Worm (Caenorhabditis elegans) whole organism, L2 larva: ENCODE data around the gene F47B8.5.

Experiments used
- C34F6.9 ChIP-seq: fragments of 150-350 bp; optimal IDR thresholded peaks from 2 replicates; lab custom pipeline; 2014; ENCODE audit warnings: missing biosample characterization, missing genetic modification characterization
- F13H6.1 ChIP-seq: sonication (generic microtip); optimal IDR thresholded peaks from 2 replicates; lab custom pipeline; 2016; ENCODE audit warnings: missing genetic modification characterization, missing compliant biosample characterization
- ZK546.5 ChIP-seq: sonication (generic microtip); optimal IDR thresholded peaks from 2 replicates; lab custom pipeline; 2017; ENCODE audit warnings: missing biosample characterization, missing genetic modification characterization
- alr-1 ChIP-seq: fragments of 150-350 bp; optimal IDR thresholded peaks from 2 replicates; lab custom pipeline; 2014; ENCODE audit warnings: missing biosample characterization, missing genetic modification characterization
- ama-1 ChIP-seq: fragments of 150-350 bp; optimal IDR thresholded peaks from 2 replicates; lab custom pipeline; 2018; ENCODE audit warnings: inconsistent platforms
- blmp-1 ChIP-seq: sonication (generic microtip); optimal IDR thresholded peaks from 2 replicates; lab custom pipeline; 2017; ENCODE audit warnings: missing genetic modification characterization, mild to moderate bottlenecking, missing compliant biosample characterization, antibody characterized with exemption, moderate library complexity; ENCODE audit not compliant: insufficient read depth
- ceh-16 ChIP-seq: fragments of 150-350 bp; optimal IDR thresholded peaks from 2 replicates; lab custom pipeline; 2014; ENCODE audit warnings: missing biosample characterization, missing genetic modification characterization
- dmd-4 ChIP-seq: sonication (generic microtip); optimal IDR thresholded peaks from 2 replicates; lab custom pipeline; 2017; ENCODE audit warnings: missing biosample characterization, missing genetic modification characterization
- elt-1 ChIP-seq: fragments of 150-350 bp; optimal IDR thresholded peaks from 2 replicates; lab custom pipeline; 2014; ENCODE audit warnings: missing biosample characterization, missing genetic modification characterization
- elt-3 ChIP-seq: sonication (generic microtip); optimal IDR thresholded peaks from 2 replicates; lab custom pipeline; 2017; ENCODE audit warnings: missing biosample characterization, missing genetic modification characterization
- fos-1 ChIP-seq: fragments of 150-350 bp; optimal IDR thresholded peaks from 2 replicates; lab custom pipeline; 2014; ENCODE audit warnings: missing biosample characterization, missing genetic modification characterization
- gmeb-1 ChIP-seq: fragments of 150-350 bp; optimal IDR thresholded peaks from 2 replicates; lab custom pipeline; 2014; ENCODE audit warnings: missing biosample characterization, missing genetic modification characterization
- lin-13 ChIP-seq: fragments of 150-350 bp; optimal IDR thresholded peaks from 2 replicates; lab custom pipeline; 2014; ENCODE audit warnings: missing biosample characterization, missing genetic modification reagents, missing genetic modification characterization
- mab-5 ChIP-seq: fragments of 150-350 bp; optimal IDR thresholded peaks from 2 replicates; lab custom pipeline; 2014; ENCODE audit warnings: missing biosample characterization, missing genetic modification characterization
- mbf-1 ChIP-seq: sonication (generic microtip); optimal IDR thresholded peaks from 2 replicates; lab custom pipeline; 2017; ENCODE audit warnings: missing biosample characterization, missing genetic modification characterization
- mdl-1 ChIP-seq, 2 experiments: fragments of 150-350 bp in 1 of 2; sonication (generic microtip) in 1 of 2; optimal IDR thresholded peaks; 2 replicates each; lab custom pipeline; 2017; ENCODE audit warnings: missing biosample characterization in 2 of 2, missing genetic modification characterization in 2 of 2
- nhr-10 ChIP-seq: sonication (generic microtip); optimal IDR thresholded peaks from 2 replicates; lab custom pipeline; 2017; ENCODE audit warnings: missing biosample characterization, missing genetic modification characterization
- nhr-11 ChIP-seq: fragments of 150-350 bp; optimal IDR thresholded peaks from 2 replicates; lab custom pipeline; 2014; ENCODE audit warnings: missing biosample characterization, missing genetic modification characterization
- nhr-21 ChIP-seq: fragments of 150-350 bp; optimal IDR thresholded peaks from 2 replicates; lab custom pipeline; 2014; ENCODE audit warnings: missing biosample characterization, missing genetic modification characterization
- nhr-23 ChIP-seq: fragments of 150-350 bp; optimal IDR thresholded peaks from 2 replicates; lab custom pipeline; 2014; ENCODE audit warnings: missing biosample characterization, missing genetic modification reagents, missing genetic modification characterization
- nhr-237 ChIP-seq: fragments of 150-350 bp; optimal IDR thresholded peaks from 2 replicates; lab custom pipeline; 2014; ENCODE audit warnings: missing biosample characterization, missing genetic modification characterization
- nhr-25 ChIP-seq: fragments of 150-350 bp; sonication (generic microtip); optimal IDR thresholded peaks from 3 replicates; lab custom pipeline; 2014; ENCODE audit warnings: missing biosample characterization, missing genetic modification characterization
- sem-4 ChIP-seq: fragments of 150-350 bp; optimal IDR thresholded peaks from 2 replicates; lab custom pipeline; 2014; ENCODE audit warnings: missing biosample characterization, missing genetic modification reagents, missing genetic modification characterization
- skn-1 ChIP-seq: sonication (generic microtip); optimal IDR thresholded peaks from 2 replicates; lab custom pipeline; 2017; ENCODE audit warnings: missing biosample characterization, missing genetic modification characterization
- sma-9 ChIP-seq, 2 experiments: fragments of 150-350 bp in 1 of 2; sonication (generic microtip) in 1 of 2; optimal IDR thresholded peaks; 2 replicates each; lab custom pipeline; 2014 to 2016; ENCODE audit warnings: missing genetic modification characterization in 2 of 2, mild to moderate bottlenecking in 1 of 2, missing biosample characterization in 1 of 2, missing compliant biosample characterization in 1 of 2, missing genetic modification reagents in 1 of 2, moderate library complexity in 1 of 2
- snpc-4 ChIP-seq: fragments of 150-350 bp; optimal IDR thresholded peaks from 2 replicates; lab custom pipeline; 2014; ENCODE audit warnings: missing biosample characterization, missing genetic modification characterization
- unc-39 ChIP-seq: fragments of 150-350 bp; optimal IDR thresholded peaks from 2 replicates; lab custom pipeline; 2014; ENCODE audit warnings: missing biosample characterization, missing genetic modification characterization
- unc-55 ChIP-seq: fragments of 150-350 bp; sonication (generic microtip); optimal IDR thresholded peaks from 3 replicates; lab custom pipeline; 2014; ENCODE audit warnings: missing biosample characterization, missing genetic modification reagents, missing genetic modification characterization
- unc-62 ChIP-seq: fragments of 150-350 bp; optimal IDR thresholded peaks from 2 replicates; lab custom pipeline; 2014; ENCODE audit warnings: missing biosample characterization, missing genetic modification reagents, missing genetic modification characterization
- zag-1 ChIP-seq: fragments of 150-350 bp; optimal IDR thresholded peaks from 2 replicates; lab custom pipeline; 2014; ENCODE audit warnings: missing biosample characterization, missing genetic modification characterization
- ztf-1 ChIP-seq: fragments of 200-800 bp; sonication (Bioruptor generic); conservative IDR thresholded peaks from 2 replicates; pipeline ENCODE4 v1.3.6; 2022; ENCODE audit warnings: missing genetic modification characterization, missing compliant biosample characterization
- ztf-11 ChIP-seq: sonication (generic microtip); optimal IDR thresholded peaks from 2 replicates; lab custom pipeline; 2017; ENCODE audit warnings: missing biosample characterization, missing genetic modification characterization
- ztf-4 ChIP-seq: fragments of 150-350 bp; optimal IDR thresholded peaks from 2 replicates; lab custom pipeline; 2014; ENCODE audit warnings: missing biosample characterization, missing genetic modification characterization

F47B8.5 gene

DNA sequence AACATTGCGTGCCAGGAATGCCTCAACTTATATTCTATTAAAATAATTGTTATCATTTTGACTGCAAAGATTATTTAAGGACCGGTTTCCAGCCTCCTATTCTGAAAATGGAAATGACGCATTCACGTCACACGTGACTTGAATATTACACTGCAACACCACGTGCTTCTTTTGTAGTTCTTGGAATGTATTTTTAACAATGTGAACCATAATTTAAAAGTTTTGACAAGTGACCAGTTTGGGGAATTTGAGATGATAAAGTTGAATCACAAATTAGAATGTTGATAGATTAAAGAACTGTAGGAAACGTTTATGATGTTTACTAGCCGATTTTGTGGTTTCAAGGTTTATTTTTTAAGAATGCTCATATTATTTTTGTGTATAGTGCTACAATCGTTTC is 14.0 kb upstream of the F47B8.5 start, which contains the start of gene F47B8.10:
Gene F47B8.10, plus strand, starts transcription at position 301 of the 400 bp plus-strand sequence.
- TF ChIP-seq F13H6.1 (tag; lab: Kevin White, UChicago): no peak
- no peak for TF ChIP-seq gmeb-1 (tag; lab: Kevin White, UChicago)
- TF ChIP-seq dmd-4 (tag; lab: Kevin White, UChicago): no peak
- no peak for TF ChIP-seq nhr-21 (tag; lab: Kevin White, UChicago)
- no peak for TF ChIP-seq nhr-11
- no peak for TF ChIP-seq blmp-1 (tag; lab: Kevin White, UChicago)
- no peak for TF ChIP-seq unc-55 (GFP tag; lab: Kevin White, UChicago)
- no peak for TF ChIP-seq elt-3 (tag; lab: Kevin White, UChicago)
- TF ChIP-seq unc-39 (tag; lab: Kevin White, UChicago): no peak
- TF ChIP-seq ztf-1 (GFP tag; lab: Robert Waterston, UW): no peak
- no peak for TF ChIP-seq unc-62 (GFP tag; lab: Kevin White, UChicago)
- TF ChIP-seq lin-13 (GFP tag; lab: Kevin White, UChicago): no peak

DNA sequence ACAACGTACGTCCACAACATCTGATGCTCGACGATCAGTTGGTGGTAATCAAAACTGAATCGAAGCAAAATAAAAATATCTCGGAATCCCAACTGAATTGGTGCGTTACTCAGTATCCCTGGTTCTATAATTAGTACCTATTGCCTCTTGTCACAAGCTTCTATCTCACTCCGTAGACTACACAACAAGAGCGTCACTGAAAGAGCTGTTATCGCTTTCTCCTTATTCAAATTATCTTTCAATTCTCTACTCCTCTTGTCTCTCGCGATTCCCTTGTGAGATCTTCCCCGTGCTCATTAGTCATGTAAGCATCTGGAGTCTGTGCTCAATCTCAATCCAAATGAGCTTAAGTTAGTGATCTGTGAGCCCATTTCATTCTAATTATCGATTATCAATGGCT is 9.0 kb upstream of the F47B8.5 start, which contains the start of gene srm-6:
Gene srm-6, plus strand, starts transcription at position 301 of the 400 bp plus-strand sequence.
- TF ChIP-seq nhr-21 (tag; lab: Kevin White, UChicago) (no peak), ztf-4 (tag; lab: Kevin White, UChicago) (no peak), blmp-1 (tag; lab: Kevin White, UChicago) (no peak), mbf-1 (tag; lab: Kevin White, UChicago) (no peak), zag-1 (tag; lab: Kevin White, UChicago) (no peak), unc-62 (GFP tag; lab: Kevin White, UChicago) (no peak), nhr-23 (tag; lab: Kevin White, UChicago) (no peak), fos-1 (tag; lab: Kevin White, UChicago) (no peak), ama-1 (lab: Kevin White, UChicago) (no peak)

DNA sequence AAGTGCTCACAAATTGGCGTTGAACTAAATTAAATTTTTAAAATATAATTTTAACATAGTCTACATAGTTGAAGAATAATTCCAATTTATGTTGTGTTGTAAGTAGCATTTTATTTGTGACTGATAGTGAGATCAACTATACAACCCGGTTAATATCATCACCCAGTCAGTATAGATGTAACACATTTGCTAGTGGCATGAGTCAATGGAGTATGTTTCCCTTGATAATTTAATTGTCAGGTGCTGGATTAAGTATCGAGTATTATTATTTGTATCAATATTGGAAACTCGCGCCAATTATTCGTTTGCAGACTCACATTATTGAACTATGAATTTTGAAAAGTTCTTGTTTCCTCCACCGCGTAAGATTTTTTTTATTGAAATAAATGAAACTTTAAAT is 7.2 kb upstream of the F47B8.5 start, which contains the start of gene srm-5:
Gene srm-5, plus strand, starts transcription at position 301 of the 400 bp plus-strand sequence.
- no peak for TF ChIP-seq ZK546.5
- no peak for TF ChIP-seq mdl-1 (tag; optimal IDR thresholded peaks at IDR 0.05; lab: Kevin White, UChicago)
- TF ChIP-seq nhr-237 (tag; lab: Kevin White, UChicago): no peak
- no peak for TF ChIP-seq ama-1 (lab: Kevin White, UChicago)
- TF ChIP-seq snpc-4 (tag; lab: Kevin White, UChicago): no peak
- TF ChIP-seq ceh-16 (tag; lab: Kevin White, UChicago): no peak
- no peak for TF ChIP-seq sma-9 (GFP tag; optimal IDR thresholded peaks at IDR 0.05; lab: Kevin White, UChicago)
- no peak for TF ChIP-seq sma-9 (tag; optimal IDR thresholded peaks at IDR 0.05; lab: Kevin White, UChicago)
- TF ChIP-seq elt-1 (tag; lab: Kevin White, UChicago): no peak
- TF ChIP-seq nhr-23 (tag; lab: Kevin White, UChicago): no peak
- no peak for TF ChIP-seq nhr-11
- no peak for TF ChIP-seq ztf-1 (GFP tag; lab: Robert Waterston, UW)
- TF ChIP-seq dmd-4 (tag; lab: Kevin White, UChicago): no peak
- TF ChIP-seq F13H6.1 (tag; lab: Kevin White, UChicago): no peak
- no peak for TF ChIP-seq unc-62 (GFP tag; lab: Kevin White, UChicago)
- TF ChIP-seq ztf-4 (tag; lab: Kevin White, UChicago): no peak
- no peak for TF ChIP-seq skn-1 (tag; lab: Kevin White, UChicago)

DNA sequence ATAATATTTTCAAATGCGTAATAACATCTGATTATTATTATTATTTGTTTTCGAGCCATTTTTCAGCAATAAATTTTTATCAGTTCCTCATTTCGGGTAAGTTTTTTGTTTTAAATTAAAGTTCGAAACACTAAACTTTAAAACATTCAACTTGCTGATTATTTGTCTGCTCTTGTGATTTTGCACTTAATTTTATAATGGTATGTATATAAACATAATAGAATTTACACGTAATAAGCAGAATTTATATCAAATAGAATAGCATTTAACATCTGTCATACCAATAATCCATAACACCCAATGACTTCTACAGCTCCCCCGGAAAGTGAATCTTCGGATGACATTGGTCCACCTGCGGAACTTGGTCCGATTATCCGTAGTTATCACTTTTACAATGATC is 5.4 kb upstream of the F47B8.5 start, which contains the start of gene srm-4:
Gene srm-4, plus strand, starts transcription at position 301 of the 400 bp plus-strand sequence.
- TF ChIP-seq ztf-11 (tag; lab: Kevin White, UChicago) (no peak), nhr-25 (tag; lab: Kevin White, UChicago) (no peak), alr-1 (tag; lab: Kevin White, UChicago) (no peak), elt-3 (tag; lab: Kevin White, UChicago) (no peak), C34F6.9 (tag; lab: Kevin White, UChicago) (no peak), mab-5 (tag; lab: Kevin White, UChicago) (no peak)
- TF ChIP-seq, all 48 proteins: peak for 0

DNA sequence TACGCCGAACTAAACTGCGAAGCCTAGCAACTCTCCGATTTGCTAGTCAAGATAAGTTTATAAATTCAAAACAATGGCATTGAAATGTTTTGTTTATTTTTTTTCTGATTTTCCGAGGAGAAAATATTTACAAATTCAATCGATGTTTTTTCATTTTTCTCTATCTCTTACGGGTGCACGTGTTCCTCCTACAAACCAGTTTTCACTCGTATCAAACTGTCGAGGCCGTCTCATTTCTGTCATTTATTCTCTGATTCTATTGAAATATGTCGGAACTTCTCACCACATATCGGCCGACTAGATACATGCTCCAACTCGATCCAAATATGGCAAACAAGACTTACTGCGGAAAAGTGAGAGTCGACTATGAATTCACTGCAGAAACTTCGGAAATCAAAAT is 3.8 kb upstream of the F47B8.5 start, which contains the start of gene F47B8.8:
Gene F47B8.8, plus strand, starts transcription at position 257 of the 400 bp plus-strand sequence.
- no peak for TF ChIP-seq ztf-11 (tag; lab: Kevin White, UChicago)
- no peak for TF ChIP-seq sem-4 (tag; lab: Kevin White, UChicago)
- TF ChIP-seq nhr-10 (tag; lab: Kevin White, UChicago): no peak
- peak; percentile 30 for TF ChIP-seq nhr-25 (tag; lab: Kevin White, UChicago)
- TF ChIP-seq sma-9 (GFP tag; optimal IDR thresholded peaks at IDR 0.05; lab: Kevin White, UChicago): no peak
- no peak for TF ChIP-seq sma-9 (tag; optimal IDR thresholded peaks at IDR 0.05; lab: Kevin White, UChicago)
